Fruit fly (Drosophila melanogaster) S2 (cell line): ENCODE measurements around the gene CG8677.

Source experiments
- CG8478 ChIP-seq: fragments of >200 bp; optimal IDR thresholded peaks from 2 replicates; lab custom pipeline; 2018
- CTCF ChIP-seq, 2 experiments: fragments of >200 bp; optimal IDR thresholded peaks; 2 replicates each; lab custom pipeline; 2018

Gene CG8677

DNA sequence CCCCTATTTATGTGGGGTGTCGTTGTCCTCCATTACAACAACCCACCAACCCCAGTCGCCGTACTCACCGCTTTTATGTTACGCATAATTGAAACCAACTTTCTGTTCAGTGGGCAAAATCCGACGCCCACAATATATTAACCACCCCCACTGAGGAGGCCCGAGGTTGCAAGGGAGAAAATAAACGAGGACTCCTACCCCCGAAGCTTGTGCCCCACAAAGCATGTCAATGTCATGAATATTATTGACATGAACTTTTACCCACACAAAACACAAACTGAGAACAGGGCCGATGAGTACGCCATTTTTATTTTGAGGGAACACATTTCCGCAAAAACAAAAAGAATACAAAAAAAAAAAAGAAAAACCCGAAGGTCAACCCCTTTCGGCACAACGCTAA, 26.9 kb downstream of the CG8677 start:
- no peak for TF ChIP-seq CG8478
- no peak for TF ChIP-seq CTCF (optimal IDR thresholded peaks at IDR 0.05; lab: Kevin White, UChicago)

DNA sequence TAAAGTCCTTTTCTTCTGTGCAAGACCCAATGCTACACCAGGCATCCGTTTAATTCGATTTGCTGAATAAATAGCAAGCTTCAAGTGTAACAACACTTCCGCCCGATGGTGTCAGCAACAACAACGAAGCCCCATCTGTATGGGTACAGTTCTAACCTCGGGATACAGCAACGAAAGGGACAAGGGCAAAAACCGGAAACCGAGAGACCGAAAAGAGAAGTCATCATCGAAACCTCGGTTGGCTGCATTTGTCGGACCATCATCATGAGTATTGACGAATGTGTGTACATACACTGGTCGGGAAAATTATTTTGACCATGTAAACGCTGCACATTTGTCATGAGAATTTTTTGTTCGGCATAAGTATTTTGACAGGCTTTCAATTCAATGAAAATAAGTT, 27.8 kb downstream of the CG8677 start:
- TF ChIP-seq CTCF (optimal IDR thresholded peaks at IDR 0.05; lab: Kevin White, UChicago) = no peak
- TF ChIP-seq CG8478 = no peak

dm6 chr2L:21250519-21251336, 29.6 kb downstream of the CG8677 start:
- peak; percentile 9 to 37 for TF ChIP-seq CTCF (optimal IDR thresholded peaks at IDR 0.05; lab: Kevin White, UChicago)
- TF ChIP-seq CG8478 = no peak

DNA sequence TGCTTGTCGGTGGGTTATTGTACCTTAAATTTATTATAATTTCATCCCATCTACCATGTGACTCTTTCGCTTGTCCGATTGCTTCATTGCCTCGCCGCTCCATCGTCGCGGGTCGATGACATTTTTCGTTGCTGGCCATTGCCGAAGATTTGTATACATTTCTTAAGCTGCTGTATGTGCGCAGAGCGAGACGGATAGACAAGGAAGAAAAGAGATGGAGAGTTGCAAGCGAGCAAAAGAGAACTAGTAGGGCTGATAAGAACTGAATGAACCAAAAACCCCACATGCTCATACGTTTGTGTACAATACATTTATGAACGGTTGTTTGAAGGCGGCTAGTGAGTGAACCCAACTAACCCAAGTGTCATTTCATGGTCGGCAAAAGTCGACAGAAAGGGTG, 30.6 kb downstream of the CG8677 start:
- TF ChIP-seq CG8478 = no peak

DNA sequence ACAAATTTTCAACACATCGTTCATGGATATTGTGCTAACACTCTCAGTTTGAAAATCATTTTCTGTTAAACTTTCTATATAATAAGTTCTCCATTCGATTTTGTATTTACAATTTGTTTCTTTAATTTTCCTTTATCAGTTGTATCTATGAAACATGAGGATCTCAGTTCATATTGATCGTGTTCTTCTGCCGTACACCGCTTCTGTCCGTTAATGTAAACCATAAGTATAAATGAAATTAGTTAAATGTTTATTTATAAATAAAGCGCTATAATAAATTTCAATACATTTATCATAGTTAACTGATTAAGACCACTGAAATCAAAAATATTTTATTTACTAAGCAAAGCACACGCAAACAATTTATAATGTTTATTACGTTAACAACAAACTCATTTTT, 37.9 kb downstream of the CG8677 start:
- TF ChIP-seq CG8478 = no peak
- no peak for TF ChIP-seq CTCF (optimal IDR thresholded peaks at IDR 0.05; lab: Kevin White, UChicago)

dm6 chr2L:21260869-21261268, 39.8 kb downstream of the CG8677 start:
- TF ChIP-seq CTCF (optimal IDR thresholded peaks at IDR 0.05; lab: Kevin White, UChicago) (no peak), CG8478 (no peak)

- TF ChIP-seq CG8478 = no peak
- no peak for TF ChIP-seq CTCF (optimal IDR thresholded peaks at IDR 0.05; lab: Kevin White, UChicago)
These were observed 41.7 kb downstream of the CG8677 start, which contains the start of gene CG8671 for dm6 chr2L:21262832-21263231. Gene CG8671, plus strand, starts transcription at chr2L:21262956.

dm6 chr2L:21263470-21264146, 42.5 kb downstream of the CG8677 start:
- TF ChIP-seq CG8478 (no peak), CTCF (optimal IDR thresholded peaks at IDR 0.05; lab: Kevin White, UChicago) (peak in 1 of 2 experiments; percentile 37)

- TF ChIP-seq CTCF (optimal IDR thresholded peaks at IDR 0.05; lab: Kevin White, UChicago) (no peak), CG8478 (no peak)
These were observed 45.2 kb downstream of the CG8677 start for dm6 chr2L:21266277-21266676.

dm6 chr2L:21268140-21268539, 47.0 kb downstream of the CG8677 start:
- TF ChIP-seq CTCF (optimal IDR thresholded peaks at IDR 0.05; lab: Kevin White, UChicago) (no peak), CG8478 (no peak)
